Worm (Caenorhabditis elegans) whole organism, L3 larva: ENCODE data around the gene nac-3.

Experiments
- ZK546.5 ChIP-seq: sonication (generic microtip); optimal IDR thresholded peaks from 2 replicates; lab custom pipeline; 2017; ENCODE audit warnings: missing biosample characterization, missing genetic modification characterization
- ama-1 ChIP-seq: fragments of 150-350 bp; optimal IDR thresholded peaks from 2 replicates; lab custom pipeline; 2018
- ceh-28 ChIP-seq: fragments of 150-350 bp; optimal IDR thresholded peaks from 2 replicates; lab custom pipeline; 2014; ENCODE audit warnings: missing biosample characterization, missing genetic modification reagents, missing genetic modification characterization
- jun-1 ChIP-seq: fragments of 150-350 bp; optimal IDR thresholded peaks from 2 replicates; lab custom pipeline; 2014; ENCODE audit warnings: missing biosample characterization, missing genetic modification reagents, missing genetic modification characterization
- nfya-1 ChIP-seq: sonication (generic microtip); optimal IDR thresholded peaks from 2 replicates; lab custom pipeline; 2017; ENCODE audit warnings: missing genetic modification characterization, mild to moderate bottlenecking, missing compliant biosample characterization, antibody characterized with exemption, moderate library complexity; ENCODE audit not compliant: insufficient read depth
- nhr-11 ChIP-seq: fragments of 150-350 bp; optimal IDR thresholded peaks from 2 replicates; lab custom pipeline; 2014; ENCODE audit warnings: missing biosample characterization, missing genetic modification characterization
- nhr-237 ChIP-seq: fragments of 150-350 bp; optimal IDR thresholded peaks from 2 replicates; lab custom pipeline; 2014; ENCODE audit warnings: missing biosample characterization, missing genetic modification characterization
- pqm-1 ChIP-seq: fragments of 150-350 bp; optimal IDR thresholded peaks from 2 replicates; lab custom pipeline; 2017; ENCODE audit warnings: missing biosample characterization, missing genetic modification characterization, inconsistent platforms
- snpc-4 ChIP-seq: fragments of 150-350 bp; optimal IDR thresholded peaks from 2 replicates; lab custom pipeline; 2014; ENCODE audit warnings: missing biosample characterization, missing genetic modification characterization

DNA sequence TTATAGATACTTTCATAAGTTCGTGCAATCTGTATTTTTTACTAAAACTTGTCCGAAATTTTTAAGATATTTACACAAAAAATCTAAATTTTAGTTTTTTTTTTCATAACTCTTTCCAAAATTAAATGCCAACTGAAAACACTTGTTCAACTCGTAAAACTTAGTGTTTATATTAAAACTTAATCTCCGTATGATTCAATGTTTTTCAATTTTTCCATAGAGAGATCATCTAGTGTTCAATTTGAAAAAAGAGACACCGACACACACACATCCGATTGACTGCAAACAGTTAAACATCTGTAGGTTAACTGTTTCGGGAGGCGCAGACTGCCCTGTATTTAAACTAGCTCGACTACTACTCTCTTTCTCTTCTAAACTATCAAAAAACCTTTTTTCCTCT lies 43.6 kb upstream of the nac-3 start, which contains the start of gene T16H12.9:
- no peak for TF ChIP-seq ceh-28 (tag; lab: Kevin White, UChicago)
- no peak for TF ChIP-seq nfya-1
- TF ChIP-seq nhr-11 (tag; lab: Kevin White, UChicago): no peak
- no peak for TF ChIP-seq snpc-4 (tag; lab: Kevin White, UChicago)
- no peak for TF ChIP-seq nhr-237 (tag; lab: Kevin White, UChicago)
- no peak for TF ChIP-seq ama-1 (lab: Kevin White, UChicago)
- TF ChIP-seq jun-1: no peak
- no peak for TF ChIP-seq ZK546.5 (tag; lab: Kevin White, UChicago)
- no peak for TF ChIP-seq pqm-1 (tag; lab: Kevin White, UChicago)
